Worm (Caenorhabditis elegans) whole organism, mixed stage, embryonic: ENCODE data around the gene ttr-7.

Experiments
- M03D4.4 ChIP-seq: sonication (generic microtip); optimal IDR thresholded peaks from 2 replicates; lab custom pipeline; 2017; ENCODE audit warnings: mild to moderate bottlenecking, missing genetic modification characterization, missing compliant biosample characterization
- bed-3 ChIP-seq: fragments of 200-800 bp; sonication (Bioruptor generic); optimal IDR thresholded peaks from 3 replicates; lab custom pipeline; 2018; ENCODE audit warnings: mild to moderate bottlenecking, missing genetic modification characterization, moderate library complexity, missing compliant biosample characterization
- blmp-1 ChIP-seq: fragments of 150-350 bp; optimal IDR thresholded peaks from 2 replicates; lab custom pipeline; 2014; ENCODE audit warnings: missing biosample characterization, missing genetic modification characterization
- ceh-39 ChIP-seq: fragments of 150-350 bp; optimal IDR thresholded peaks from 2 replicates; lab custom pipeline; 2014; ENCODE audit warnings: missing biosample characterization, missing genetic modification characterization
- ceh-43 ChIP-seq: fragments of 200-800 bp; sonication (Bioruptor generic); optimal IDR thresholded peaks from 2 replicates; lab custom pipeline; 2018; ENCODE audit warnings: mild to moderate bottlenecking, missing genetic modification characterization, moderate library complexity, missing compliant biosample characterization
- ceh-83 ChIP-seq: fragments of 200-800 bp; sonication (Bioruptor generic); optimal IDR thresholded peaks from 2 replicates; lab custom pipeline; 2018; ENCODE audit warnings: mild to moderate bottlenecking, missing genetic modification characterization, missing compliant biosample characterization
- ces-1 ChIP-seq: fragments of 150-350 bp; optimal IDR thresholded peaks from 2 replicates; lab custom pipeline; 2014; ENCODE audit warnings: missing biosample characterization, missing genetic modification reagents, missing genetic modification characterization
- cnd-1 ChIP-seq: fragments of 200-800 bp; sonication (Bioruptor generic); optimal IDR thresholded peaks from 2 replicates; lab custom pipeline; 2018; ENCODE audit warnings: mild to moderate bottlenecking, missing genetic modification characterization, missing compliant biosample characterization
- drap-1 ChIP-seq: fragments of 200-800 bp; sonication (Bioruptor generic); optimal IDR thresholded peaks from 3 replicates; lab custom pipeline; 2018; ENCODE audit warnings: mild to moderate bottlenecking, missing genetic modification characterization, missing compliant biosample characterization
- elt-1 ChIP-seq: sonication (generic microtip); optimal IDR thresholded peaks from 2 replicates; lab custom pipeline; 2017; ENCODE audit warnings: missing genetic modification characterization, mild to moderate bottlenecking, missing compliant biosample characterization, antibody characterized with exemption, moderate library complexity, borderline replicate concordance; ENCODE audit not compliant: insufficient read depth
- elt-3 ChIP-seq: fragments of 150-350 bp; optimal IDR thresholded peaks from 2 replicates; lab custom pipeline; 2014; ENCODE audit warnings: missing biosample characterization, missing genetic modification characterization
- flh-1 ChIP-seq: fragments of 200-800 bp; sonication (Bioruptor generic); optimal IDR thresholded peaks from 2 replicates; lab custom pipeline; 2018; ENCODE audit warnings: mild to moderate bottlenecking, missing genetic modification characterization, moderate library complexity, missing compliant biosample characterization
- ham-2 ChIP-seq: fragments of 200-800 bp; sonication (Bioruptor generic); optimal IDR thresholded peaks from 2 replicates; lab custom pipeline; 2018; ENCODE audit warnings: mild to moderate bottlenecking, missing genetic modification characterization, missing compliant biosample characterization
- hlh-1 ChIP-seq: fragments of 150-350 bp; optimal IDR thresholded peaks from 2 replicates; lab custom pipeline; 2014; ENCODE audit warnings: missing biosample characterization, missing genetic modification reagents, missing genetic modification characterization
- lin-13 ChIP-seq: fragments of 150-350 bp; optimal IDR thresholded peaks from 2 replicates; lab custom pipeline; 2014; ENCODE audit warnings: missing biosample characterization, missing genetic modification characterization
- lin-32 ChIP-seq: fragments of 200-800 bp; sonication (Bioruptor generic); optimal IDR thresholded peaks from 2 replicates; lab custom pipeline; 2018; ENCODE audit warnings: mild to moderate bottlenecking, missing genetic modification characterization, missing compliant biosample characterization
- mab-5 ChIP-seq: fragments of 150-350 bp; optimal IDR thresholded peaks from 2 replicates; lab custom pipeline; 2014; ENCODE audit warnings: missing biosample characterization, missing genetic modification characterization
- mls-2 ChIP-seq: sonication (generic microtip); optimal IDR thresholded peaks from 2 replicates; lab custom pipeline; 2016; ENCODE audit warnings: mild to moderate bottlenecking, missing genetic modification characterization, moderate library complexity, missing compliant biosample characterization
- nhr-12 ChIP-seq: fragments of 150-350 bp; optimal IDR thresholded peaks from 2 replicates; lab custom pipeline; 2014; ENCODE audit warnings: missing biosample characterization, missing genetic modification characterization
- nhr-2 ChIP-seq: fragments of 150-350 bp; optimal IDR thresholded peaks from 2 replicates; lab custom pipeline; 2014; ENCODE audit warnings: missing biosample characterization, missing genetic modification characterization
- nhr-237 ChIP-seq: fragments of 150-350 bp; optimal IDR thresholded peaks from 2 replicates; lab custom pipeline; 2014; ENCODE audit warnings: missing biosample characterization, missing genetic modification characterization
- nhr-28 ChIP-seq: fragments of 150-350 bp; optimal IDR thresholded peaks from 2 replicates; lab custom pipeline; 2014; ENCODE audit warnings: missing biosample characterization, missing genetic modification characterization
- nhr-76 ChIP-seq: sonication (generic microtip); optimal IDR thresholded peaks from 2 replicates; lab custom pipeline; 2017; ENCODE audit warnings: missing biosample characterization, missing genetic modification characterization
- pha-4 ChIP-seq: fragments of 150-350 bp; optimal IDR thresholded peaks from 2 replicates; lab custom pipeline; 2018; ENCODE audit warnings: missing biosample characterization, missing genetic modification reagents, missing genetic modification characterization
- sem-2 ChIP-seq: fragments of 200-800 bp; sonication (Bioruptor generic); optimal IDR thresholded peaks from 2 replicates; lab custom pipeline; 2018; ENCODE audit warnings: mild to moderate bottlenecking, missing genetic modification characterization, missing compliant biosample characterization
- snpc-4 ChIP-seq: fragments of 150-350 bp; optimal IDR thresholded peaks from 2 replicates; lab custom pipeline; 2014; ENCODE audit warnings: missing biosample characterization, missing genetic modification characterization
- sptf-1 ChIP-seq: sonication (generic microtip); optimal IDR thresholded peaks from 2 replicates; lab custom pipeline; 2017; ENCODE audit warnings: mild to moderate bottlenecking, missing genetic modification characterization, moderate library complexity, missing compliant biosample characterization
- tbx-8 ChIP-seq: fragments of 200-800 bp; sonication (Bioruptor generic); optimal IDR thresholded peaks from 2 replicates; lab custom pipeline; 2018; ENCODE audit warnings: mild to moderate bottlenecking, missing genetic modification characterization, moderate library complexity, missing compliant biosample characterization
- unc-39 ChIP-seq: fragments of 150-350 bp; optimal IDR thresholded peaks from 2 replicates; lab custom pipeline; 2014; ENCODE audit warnings: missing biosample characterization, missing genetic modification characterization
- unc-62 ChIP-seq: fragments of 150-350 bp; optimal IDR thresholded peaks from 2 replicates; lab custom pipeline; 2014; ENCODE audit warnings: missing biosample characterization, missing genetic modification reagents, missing genetic modification characterization
- zip-8 ChIP-seq: fragments of 150-350 bp; optimal IDR thresholded peaks from 2 replicates; lab custom pipeline; 2014; ENCODE audit warnings: missing biosample characterization, missing genetic modification characterization
- ztf-11 ChIP-seq: fragments of 150-350 bp; optimal IDR thresholded peaks from 2 replicates; lab custom pipeline; 2014; ENCODE audit warnings: missing biosample characterization, missing genetic modification characterization

ttr-7 gene

DNA sequence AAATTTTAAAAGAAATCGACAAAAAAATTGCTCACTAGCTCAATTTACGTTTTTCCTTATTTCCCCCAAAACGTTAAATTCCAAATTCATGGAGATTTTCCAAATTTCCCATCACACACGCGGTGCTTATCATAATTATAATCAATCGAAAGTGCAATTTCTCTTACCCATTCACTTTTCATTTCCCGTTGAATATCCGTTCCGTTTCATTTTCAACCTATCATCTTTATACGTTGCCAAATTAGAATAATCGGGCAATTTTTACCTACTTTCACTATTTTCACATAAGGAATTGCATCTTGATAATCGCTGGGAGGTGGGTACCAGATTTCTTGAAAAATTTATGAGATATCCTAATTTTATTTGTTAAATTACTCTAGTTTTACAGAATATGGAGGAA, 37.0 kb upstream of the ttr-7 start:
- TF ChIP-seq ztf-11 (tag; lab: Kevin White, UChicago), result no peak
- TF ChIP-seq ham-2 (GFP tag; lab: Kevin White, UChicago), result peak; percentile 3
- TF ChIP-seq blmp-1 (tag; lab: Kevin White, UChicago), result peak; percentile 97
- TF ChIP-seq elt-3 (tag; lab: Kevin White, UChicago), result peak; percentile 28

ce11 chrIII:576555-576954, 29.2 kb upstream of the ttr-7 start:
- TF ChIP-seq nhr-28 (tag; lab: Kevin White, UChicago), result no peak
- no peak for TF ChIP-seq elt-1
- no peak for TF ChIP-seq ceh-83 (GFP tag; lab: Kevin White, UChicago)
- no peak for TF ChIP-seq ham-2 (GFP tag; lab: Kevin White, UChicago)
- no peak for TF ChIP-seq ztf-11 (tag; lab: Kevin White, UChicago)

DNA sequence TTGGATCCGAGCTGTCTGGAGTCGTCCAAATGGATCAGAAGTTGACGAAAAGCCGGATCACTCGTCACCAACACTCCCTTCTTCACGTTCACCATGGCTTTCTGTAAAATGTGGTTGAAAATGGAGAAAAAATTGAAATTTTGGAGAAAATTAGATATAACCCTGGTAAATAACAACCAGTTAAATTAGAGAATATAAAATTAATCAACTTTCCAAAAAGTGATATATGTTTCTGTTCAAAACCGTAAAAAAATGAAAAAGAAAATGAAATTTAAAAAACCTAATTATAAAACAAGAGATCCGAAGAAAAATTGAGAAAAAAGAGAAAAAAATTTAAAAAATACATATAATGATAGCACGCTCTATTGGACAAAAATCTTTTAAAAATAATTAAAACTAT, 28.3 kb upstream of the ttr-7 start, which contains the start of gene gtf-2H5:
Gene gtf-2H5, minus strand, starts transcription at position 101 of the 400 bp plus-strand sequence.
- TF ChIP-seq pha-4 (tag; lab: Kevin White, UChicago), result no peak
- no peak for TF ChIP-seq mab-5 (tag; lab: Kevin White, UChicago)
- TF ChIP-seq ceh-43 (GFP tag; lab: Kevin White, UChicago), result no peak
- TF ChIP-seq sptf-1, result no peak
- TF ChIP-seq nhr-237, result no peak
- TF ChIP-seq snpc-4 (tag; lab: Kevin White, UChicago), result no peak
- no peak for TF ChIP-seq unc-62 (GFP tag; lab: Kevin White, UChicago)
- no peak for TF ChIP-seq lin-32 (GFP tag; lab: Kevin White, UChicago)
- no peak for TF ChIP-seq bed-3
- no peak for TF ChIP-seq mls-2 (tag; lab: Kevin White, UChicago)
- TF ChIP-seq zip-8, result no peak
- no peak for TF ChIP-seq elt-3 (tag; lab: Kevin White, UChicago)
- TF ChIP-seq drap-1 (GFP tag; lab: Kevin White, UChicago), result no peak
- no peak for TF ChIP-seq unc-39 (tag; lab: Kevin White, UChicago)
- no peak for TF ChIP-seq nhr-2 (tag; lab: Kevin White, UChicago)

ce11 chrIII:587009-587408, 18.8 kb upstream of the ttr-7 start, which contains the start of gene helq-1:
helq-1 (minus strand) TSS chrIII:587109.
- TF ChIP-seq blmp-1 (tag; lab: Kevin White, UChicago), result no peak
- no peak for TF ChIP-seq flh-1
- no peak for TF ChIP-seq bed-3
- no peak for TF ChIP-seq mab-5 (tag; lab: Kevin White, UChicago)
- TF ChIP-seq unc-39 (tag; lab: Kevin White, UChicago), result no peak
- TF ChIP-seq M03D4.4 (tag; lab: Kevin White, UChicago), result no peak
- no peak for TF ChIP-seq lin-13 (tag; lab: Kevin White, UChicago)
- no peak for TF ChIP-seq ces-1
- TF ChIP-seq nhr-12, result no peak
- TF ChIP-seq mls-2 (tag; lab: Kevin White, UChicago), result no peak
- TF ChIP-seq ham-2 (GFP tag; lab: Kevin White, UChicago), result no peak
- TF ChIP-seq zip-8, result no peak
- no peak for TF ChIP-seq elt-3 (tag; lab: Kevin White, UChicago)
- no peak for TF ChIP-seq snpc-4 (tag; lab: Kevin White, UChicago)
- TF ChIP-seq hlh-1 (tag; lab: Kevin White, UChicago), result no peak
- no peak for TF ChIP-seq cnd-1 (tag; lab: Kevin White, UChicago)
- TF ChIP-seq ceh-39 (tag; lab: Kevin White, UChicago), result no peak
- TF ChIP-seq, all 35 proteins: peak for 0

DNA sequence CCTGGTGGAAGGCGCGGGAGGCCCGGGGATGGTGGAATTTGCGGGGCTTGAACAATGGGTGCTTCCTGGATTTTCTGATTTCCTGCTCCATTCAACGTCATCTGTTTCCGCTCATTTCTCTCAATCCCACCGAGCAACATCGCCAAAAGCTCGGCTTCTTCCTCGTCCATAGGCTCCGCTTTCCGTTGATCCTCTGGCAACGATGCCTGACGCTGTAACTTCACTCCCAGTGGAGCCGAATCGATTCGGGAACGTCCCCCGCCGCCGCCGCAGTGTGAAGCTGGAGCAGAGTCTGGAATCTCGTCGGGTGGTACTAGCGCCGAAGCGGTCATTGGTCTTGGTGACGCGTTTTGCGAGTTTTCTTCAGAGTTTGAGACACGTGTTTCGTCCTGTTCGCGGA, 10.4 kb upstream of the ttr-7 start:
- no peak for TF ChIP-seq nhr-12
- no peak for TF ChIP-seq mab-5 (tag; lab: Kevin White, UChicago)
- TF ChIP-seq ceh-43 (GFP tag; lab: Kevin White, UChicago), result no peak
- TF ChIP-seq nhr-76, result no peak
- TF ChIP-seq hlh-1 (tag; lab: Kevin White, UChicago), result no peak
- TF ChIP-seq unc-62 (GFP tag; lab: Kevin White, UChicago), result no peak
- TF ChIP-seq tbx-8 (GFP tag; lab: Kevin White, UChicago), result no peak
- no peak for TF ChIP-seq nhr-2 (tag; lab: Kevin White, UChicago)
- no peak for TF ChIP-seq zip-8
- TF ChIP-seq sem-2 (GFP tag; lab: Kevin White, UChicago), result no peak
- no peak for TF ChIP-seq flh-1
- TF ChIP-seq ceh-83 (GFP tag; lab: Kevin White, UChicago), result no peak
